Worm (Caenorhabditis elegans): Measurements from ENCODE around the gene K05G3.2.

Gene K05G3.2

ce11 chrX:16501032-16501431, 6.3 kb downstream of the K05G3.2 start, which contains the start of gene K05G3.1:
Gene K05G3.1 (plus strand): TSS chrX:16501332.
- TF ChIP-seq aha-1 (tag) = peak; percentile 12
- no peak for TF ChIP-seq tra-1 (GFP tag; IDR thresholded peaks at IDR 0.05)

- no peak for TF ChIP-seq hif-1 (tag; optimal IDR thresholded peaks at IDR 0.05)
- TF ChIP-seq D1046.2 (GFP tag; IDR thresholded peaks at IDR 0.05) = peak; percentile 74; the same call in 1 of the 2 replicates
- no peak for TF ChIP-seq Y48G9A.11 (GFP tag; IDR thresholded peaks at IDR 0.05)
- TF ChIP-seq Y105C5A.15 (GFP tag; IDR thresholded peaks at IDR 0.05) = no peak
- no peak for TF ChIP-seq ctbp-1 (GFP tag; IDR thresholded peaks at IDR 0.05)
- no peak for TF ChIP-seq egl-27 (tag; optimal IDR thresholded peaks at IDR 0.05)
- TF ChIP-seq zag-1 (tag; optimal IDR thresholded peaks at IDR 0.05) = no peak
- no peak for TF ChIP-seq saeg-2 (GFP tag; IDR thresholded peaks at IDR 0.05)
- TF ChIP-seq unc-62 (GFP tag; optimal IDR thresholded peaks at IDR 0.05 in 1 of 2) = peak in 1 of 2 experiments; percentile 89
- TF ChIP-seq unc-62 (tag; optimal IDR thresholded peaks at IDR 0.05) = no peak
- TF ChIP-seq nhr-76 (tag; optimal IDR thresholded peaks at IDR 0.05) = no peak
- no peak for TF ChIP-seq F37D6.2 (tag; optimal IDR thresholded peaks at IDR 0.05)
- TF ChIP-seq lim-7 (GFP tag; IDR thresholded peaks at IDR 0.05) = peak; percentile 72; the same call in 1 of the 2 replicates
- no peak for TF ChIP-seq tag-97 (GFP tag; IDR thresholded peaks at IDR 0.05)
- no peak for TF ChIP-seq R02D3.7 (tag; optimal IDR thresholded peaks at IDR 0.05)
- no peak for TF ChIP-seq lsy-2 (tag; optimal IDR thresholded peaks at IDR 0.05)
- no peak for TF ChIP-seq rbr-2 (tag; optimal IDR thresholded peaks at IDR 0.05)
- no peak for TF ChIP-seq ztf-11 (tag; optimal IDR thresholded peaks at IDR 0.05)
- no peak for TF ChIP-seq zfp-3 (GFP tag; conservative IDR thresholded peaks at IDR 0.05)
- no peak for TF ChIP-seq ceh-44 (GFP tag; IDR thresholded peaks at IDR 0.05)
- no peak; the same call in none of the 2 replicates for TF ChIP-seq tra-1 (GFP tag; IDR thresholded peaks at IDR 0.05)
- TF ChIP-seq arid-1 (GFP tag; conservative IDR thresholded peaks at IDR 0.05) = no peak
- TF ChIP-seq F10B5.3 (tag; optimal IDR thresholded peaks at IDR 0.05) = no peak
- TF ChIP-seq hlh-30 (tag; optimal IDR thresholded peaks at IDR 0.05; ENCODE audit: insufficient read depth) = peak; percentile 21
- no peak for TF ChIP-seq jun-1 (tag; optimal IDR thresholded peaks at IDR 0.05)
- TF ChIP-seq nhr-11 (tag; optimal IDR thresholded peaks at IDR 0.05) = no peak
- no peak for TF ChIP-seq F26F4.8 (GFP tag; conservative IDR thresholded peaks at IDR 0.05)
- TF ChIP-seq zfp-2 (tag; optimal IDR thresholded peaks at IDR 0.05) = no peak
- TF ChIP-seq nhr-111 (GFP tag; optimal IDR thresholded peaks at IDR 0.05) = no peak
- no peak for TF ChIP-seq nhr-25 (tag; optimal IDR thresholded peaks at IDR 0.05; ENCODE audit: borderline replicate concordance, insufficient read depth)
- TF ChIP-seq Y5F2A.4 (GFP tag; optimal IDR thresholded peaks at IDR 0.05) = peak; percentile 11
- no peak for TF ChIP-seq unc-39 (tag; optimal IDR thresholded peaks at IDR 0.05)
- no peak for TF ChIP-seq hlh-11 (tag; optimal IDR thresholded peaks at IDR 0.05)
- TF ChIP-seq nhr-28 (tag; optimal IDR thresholded peaks at IDR 0.05) = no peak
- no peak for TF ChIP-seq fkh-10 (GFP tag; optimal IDR thresholded peaks at IDR 0.05)
- TF ChIP-seq lin-38 (GFP tag; IDR thresholded peaks at IDR 0.05) = no peak
- no peak for TF ChIP-seq mep-1 (tag; optimal IDR thresholded peaks at IDR 0.05)
- TF ChIP-seq daf-12 (tag; optimal IDR thresholded peaks at IDR 0.05) = no peak
- no peak for TF ChIP-seq nhr-42 (GFP tag; IDR thresholded peaks at IDR 0.05)
- no peak for TF ChIP-seq unc-130 (GFP tag; optimal IDR thresholded peaks at IDR 0.05)
- TF ChIP-seq ceh-32 (tag; optimal IDR thresholded peaks at IDR 0.05; ENCODE audit: poor library complexity) = no peak
- no peak for TF ChIP-seq php-3 (GFP tag; IDR thresholded peaks at IDR 0.05)
- TF ChIP-seq aly-2 (tag; optimal IDR thresholded peaks at IDR 0.05) = no peak
- TF ChIP-seq gei-8 (GFP tag; optimal IDR thresholded peaks at IDR 0.05) = no peak
- no peak for TF ChIP-seq ceh-28 (tag; optimal IDR thresholded peaks at IDR 0.05)
- TF ChIP-seq set-16 (GFP tag; IDR thresholded peaks at IDR 0.05) = no peak
- no peak for TF ChIP-seq ces-1 (GFP tag; optimal IDR thresholded peaks at IDR 0.05)
- no peak for TF ChIP-seq skn-1 (tag; optimal IDR thresholded peaks at IDR 0.05)
- no peak for TF ChIP-seq T26A8.4 (GFP tag; IDR thresholded peaks at IDR 0.05)
- TF ChIP-seq lin-39 (tag; optimal IDR thresholded peaks at IDR 0.05) = no peak
These were observed 8.3 kb downstream of the K05G3.2 start for ce11 chrX:16502997-16503396.
